Worm (Caenorhabditis elegans) whole organism, mixed stage, embryonic: ENCODE results near the gene mec-17.

Source experiments
- bed-3 ChIP-seq: fragments of 200-800 bp; sonication (Bioruptor generic); optimal IDR thresholded peaks from 3 replicates; lab custom pipeline; 2018; ENCODE audit warnings: mild to moderate bottlenecking, missing genetic modification characterization, moderate library complexity, missing compliant biosample characterization
- blmp-1 ChIP-seq: fragments of 150-350 bp; optimal IDR thresholded peaks from 2 replicates; lab custom pipeline; 2014; ENCODE audit warnings: missing biosample characterization, missing genetic modification characterization
- elt-3 ChIP-seq: fragments of 150-350 bp; optimal IDR thresholded peaks from 2 replicates; lab custom pipeline; 2014; ENCODE audit warnings: missing biosample characterization, missing genetic modification characterization
- lin-32 ChIP-seq: fragments of 200-800 bp; sonication (Bioruptor generic); optimal IDR thresholded peaks from 2 replicates; lab custom pipeline; 2018; ENCODE audit warnings: mild to moderate bottlenecking, missing genetic modification characterization, missing compliant biosample characterization
- lsy-2 ChIP-seq: fragments of 150-350 bp; optimal IDR thresholded peaks from 2 replicates; lab custom pipeline; 2014; ENCODE audit warnings: missing biosample characterization, missing genetic modification characterization
- nhr-237 ChIP-seq: fragments of 150-350 bp; optimal IDR thresholded peaks from 2 replicates; lab custom pipeline; 2014; ENCODE audit warnings: missing biosample characterization, missing genetic modification characterization
- nhr-76 ChIP-seq: sonication (generic microtip); optimal IDR thresholded peaks from 2 replicates; lab custom pipeline; 2017; ENCODE audit warnings: missing biosample characterization, missing genetic modification characterization
- snpc-4 ChIP-seq: fragments of 150-350 bp; optimal IDR thresholded peaks from 2 replicates; lab custom pipeline; 2014; ENCODE audit warnings: missing biosample characterization, missing genetic modification characterization
- unc-62 ChIP-seq: fragments of 150-350 bp; optimal IDR thresholded peaks from 2 replicates; lab custom pipeline; 2014; ENCODE audit warnings: missing biosample characterization, missing genetic modification reagents, missing genetic modification characterization

DNA sequence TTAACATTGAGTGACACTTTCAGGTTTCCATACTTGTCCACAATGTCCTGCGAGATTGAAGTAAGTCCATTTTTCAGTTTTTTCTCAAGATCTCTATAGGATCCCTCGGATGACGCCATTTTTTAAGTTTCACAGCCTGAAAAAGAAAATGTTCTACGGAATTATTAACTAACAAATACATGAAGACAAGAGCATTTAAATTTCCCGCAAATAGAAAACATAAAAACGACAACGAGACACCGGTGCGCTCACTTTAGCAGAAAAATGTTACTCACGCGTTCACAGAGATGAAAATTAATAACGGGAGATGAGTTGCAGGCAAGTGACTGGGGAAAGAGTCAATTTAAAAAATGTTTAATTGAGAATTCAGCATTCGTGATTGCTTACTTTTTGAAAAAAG is 40.5 kb downstream of the mec-17 start, which contains the start of gene czw-1:
- TF ChIP-seq blmp-1 (tag; lab: Kevin White, UChicago): no peak
- TF ChIP-seq bed-3 (GFP tag; lab: Kevin White, UChicago): no peak
- no peak for TF ChIP-seq nhr-237 (tag; lab: Kevin White, UChicago)
- TF ChIP-seq nhr-76 (tag; lab: Kevin White, UChicago): no peak
- no peak for TF ChIP-seq unc-62 (GFP tag; lab: Kevin White, UChicago)
- no peak for TF ChIP-seq lin-32 (GFP tag; lab: Kevin White, UChicago)
- no peak for TF ChIP-seq snpc-4 (tag; lab: Kevin White, UChicago)
- no peak for TF ChIP-seq elt-3 (tag; lab: Kevin White, UChicago)
- TF ChIP-seq lsy-2 (tag; lab: Kevin White, UChicago): no peak
